Fruit fly (Drosophila melanogaster): ENCODE data around the gene GstT4.

Gene GstT4

DNA sequence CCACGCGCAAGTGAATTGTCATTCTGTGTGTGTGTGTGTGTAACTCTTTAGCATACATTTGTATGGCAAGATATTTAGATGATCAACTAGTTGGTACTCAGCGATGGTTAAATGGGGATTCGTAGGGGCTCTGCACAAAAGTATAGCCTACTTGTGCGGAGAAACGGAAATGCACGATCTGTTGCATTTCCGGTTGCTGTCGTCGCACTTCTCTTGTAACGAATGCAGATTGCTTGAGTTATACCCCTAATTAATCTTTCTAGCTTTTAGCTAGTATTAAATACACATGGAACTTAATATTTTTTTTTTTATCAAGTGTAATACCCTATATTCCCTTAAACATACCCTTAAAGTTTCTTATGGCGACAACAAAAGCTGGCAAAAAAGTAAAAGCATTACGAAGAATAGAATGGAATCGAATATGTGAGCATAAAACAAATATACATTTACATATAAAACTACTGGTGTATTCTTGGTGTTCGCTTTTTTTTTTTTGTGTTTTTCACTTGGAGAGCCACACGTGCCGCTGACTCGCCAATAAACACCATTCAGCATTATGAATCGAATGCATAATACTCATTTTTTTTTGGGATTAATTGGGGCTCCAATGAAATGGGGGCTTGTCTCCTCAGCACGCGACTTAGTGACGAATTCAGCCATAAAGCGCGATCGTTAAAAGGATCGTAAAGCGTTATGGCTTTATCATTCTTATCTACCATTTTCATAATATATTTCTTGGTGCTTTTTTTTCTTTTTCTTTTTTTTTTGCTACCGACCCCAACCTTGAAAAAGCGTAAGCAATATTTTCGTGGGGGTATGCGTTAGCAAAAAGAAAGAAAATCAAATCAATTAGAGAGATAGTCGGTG is 13.1 kb upstream of the GstT4 start:
- TF ChIP-seq D1 (tag; optimal IDR thresholded peaks at IDR 0.05): no peak
- TF ChIP-seq CG14655 (GFP tag; optimal IDR thresholded peaks at IDR 0.05): peak; percentile 20

DNA sequence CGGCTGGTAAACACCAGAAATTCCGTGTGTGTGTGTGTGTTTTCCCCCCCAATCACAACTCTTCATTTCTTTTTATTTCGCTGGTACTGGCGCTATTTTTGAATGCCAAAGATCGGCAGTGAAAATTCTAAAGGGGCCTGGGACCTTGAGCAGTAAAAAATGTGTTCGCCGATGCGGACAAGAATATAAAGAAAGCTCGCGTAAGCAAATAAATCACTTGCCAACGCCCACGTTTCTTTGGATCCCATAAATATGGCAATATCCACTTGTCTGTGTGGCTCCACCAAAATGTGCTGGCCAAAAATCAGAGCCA is 12.6 kb upstream of the GstT4 start:
- TF ChIP-seq Snoo (tag; optimal IDR thresholded peaks at IDR 0.05) (no peak), CG9948 (tag; optimal IDR thresholded peaks at IDR 0.05) (no peak), CG10348 (GFP tag; IDR thresholded peaks at IDR 0.05) (no peak), CG12605 (GFP tag; IDR thresholded peaks at IDR 0.05) (no peak), Ets98B (GFP tag; IDR thresholded peaks at IDR 0.05) (no peak), CG17806 (tag; optimal IDR thresholded peaks at IDR 0.05) (no peak), rn (GFP tag; IDR thresholded peaks at IDR 0.05) (no peak), EcR (GFP tag; optimal IDR thresholded peaks at IDR 0.05) (no peak), Pif1B (GFP tag; optimal IDR thresholded peaks at IDR 0.05) (no peak), Pif1A (GFP tag; optimal IDR thresholded peaks at IDR 0.05) (no peak), fd96Ca (GFP tag; IDR thresholded peaks at IDR 0.05) (no peak), CG32121 (GFP tag; IDR thresholded peaks at IDR 0.05) (no peak), CG14655 (GFP tag; optimal IDR thresholded peaks at IDR 0.05) (no peak), CG34367 (tag; optimal IDR thresholded peaks at IDR 0.05) (no peak), CG13204 (GFP tag; optimal IDR thresholded peaks at IDR 0.05) (no peak), D1 (tag; optimal IDR thresholded peaks at IDR 0.05) (no peak), CG8159 (tag; optimal IDR thresholded peaks at IDR 0.05) (no peak), gl (tag; optimal IDR thresholded peaks at IDR 0.05) (no peak), CG4496 (GFP tag; IDR thresholded peaks at IDR 0.05) (no peak)

- no peak for TF ChIP-seq gl (tag; optimal IDR thresholded peaks at IDR 0.05)
- TF ChIP-seq Pif1B (GFP tag; optimal IDR thresholded peaks at IDR 0.05): no peak
- TF ChIP-seq CG8159 (tag; optimal IDR thresholded peaks at IDR 0.05): no peak
- no peak for TF ChIP-seq CG17806 (tag; optimal IDR thresholded peaks at IDR 0.05)
- TF ChIP-seq CG12605 (GFP tag; IDR thresholded peaks at IDR 0.05): no peak
- no peak for TF ChIP-seq CG10348 (GFP tag; IDR thresholded peaks at IDR 0.05)
- TF ChIP-seq D1 (tag; optimal IDR thresholded peaks at IDR 0.05): no peak
- no peak for TF ChIP-seq CG15710 (tag; optimal IDR thresholded peaks at IDR 0.05)
- no peak for TF ChIP-seq CG9948 (tag; optimal IDR thresholded peaks at IDR 0.05)
- TF ChIP-seq CG4496 (GFP tag; IDR thresholded peaks at IDR 0.05): no peak
- TF ChIP-seq fd96Ca (GFP tag; IDR thresholded peaks at IDR 0.05): no peak
- TF ChIP-seq Pif1A (GFP tag; optimal IDR thresholded peaks at IDR 0.05): no peak
- TF ChIP-seq CG8301 (tag; optimal IDR thresholded peaks at IDR 0.05): no peak
- no peak for TF ChIP-seq rn (GFP tag; IDR thresholded peaks at IDR 0.05)
- no peak for TF ChIP-seq Ets98B (GFP tag; IDR thresholded peaks at IDR 0.05)
- no peak for TF ChIP-seq EcR (GFP tag; optimal IDR thresholded peaks at IDR 0.05)
Observed at dm6 chrX:13392764-13393163, 11.8 kb upstream of the GstT4 start.

- TF ChIP-seq CG17806 (tag; optimal IDR thresholded peaks at IDR 0.05): no peak
- peak; percentile 70 for TF ChIP-seq EcR (GFP tag; optimal IDR thresholded peaks at IDR 0.05)
- TF ChIP-seq CG12605 (GFP tag; IDR thresholded peaks at IDR 0.05): no peak
- no peak for TF ChIP-seq gl (tag; optimal IDR thresholded peaks at IDR 0.05)
- TF ChIP-seq D1 (tag; optimal IDR thresholded peaks at IDR 0.05): no peak
- TF ChIP-seq CG32121 (GFP tag; IDR thresholded peaks at IDR 0.05): peak; percentile 41; the same call in 1 of the 2 replicates
- no peak for TF ChIP-seq CG14655 (GFP tag; optimal IDR thresholded peaks at IDR 0.05)
- no peak for TF ChIP-seq Ets98B (GFP tag; IDR thresholded peaks at IDR 0.05)
- no peak for TF ChIP-seq rn (GFP tag; IDR thresholded peaks at IDR 0.05)
- no peak for TF ChIP-seq CG9948 (tag; optimal IDR thresholded peaks at IDR 0.05)
- no peak for TF ChIP-seq CG8159 (tag; optimal IDR thresholded peaks at IDR 0.05)
- no peak for TF ChIP-seq CG13204 (GFP tag; optimal IDR thresholded peaks at IDR 0.05)
- peak; percentile 47; the same call in 1 of the 3 replicates for TF ChIP-seq fd96Ca (GFP tag; IDR thresholded peaks at IDR 0.05)
Observed at dm6 chrX:13394343-13394742, 10.2 kb upstream of the GstT4 start.

- TF ChIP-seq CG4496 (GFP tag; IDR thresholded peaks at IDR 0.05) (0 out of 3 replicates have a peak, but pooled peaks have one; percentile 26), CG13204 (GFP tag; optimal IDR thresholded peaks at IDR 0.05) (no peak)
Observed at dm6 chrX:13395020-13395419, 9.5 kb upstream of the GstT4 start.

- no peak for TF ChIP-seq CG15710 (tag; optimal IDR thresholded peaks at IDR 0.05)
- no peak for TF ChIP-seq CG8301 (tag; optimal IDR thresholded peaks at IDR 0.05)
- no peak for TF ChIP-seq CG10348 (GFP tag; IDR thresholded peaks at IDR 0.05)
- no peak for TF ChIP-seq EcR (GFP tag; optimal IDR thresholded peaks at IDR 0.05)
- TF ChIP-seq CG12605 (GFP tag; IDR thresholded peaks at IDR 0.05): peak; percentile 42; the same call in 1 of the 2 replicates
- no peak for TF ChIP-seq Snoo (tag; optimal IDR thresholded peaks at IDR 0.05)
- TF ChIP-seq D1 (tag; optimal IDR thresholded peaks at IDR 0.05): no peak
- TF ChIP-seq Pif1B (GFP tag; optimal IDR thresholded peaks at IDR 0.05): no peak
- no peak for TF ChIP-seq CG34367 (tag; optimal IDR thresholded peaks at IDR 0.05)
- TF ChIP-seq CG17806 (tag; optimal IDR thresholded peaks at IDR 0.05): no peak
- TF ChIP-seq CG8159 (tag; optimal IDR thresholded peaks at IDR 0.05): no peak
- no peak for TF ChIP-seq CG13204 (GFP tag; optimal IDR thresholded peaks at IDR 0.05)
- 0 out of 2 replicates have a peak, but pooled peaks have one; percentile 51 for TF ChIP-seq rn (GFP tag; IDR thresholded peaks at IDR 0.05)
- TF ChIP-seq fd96Ca (GFP tag; IDR thresholded peaks at IDR 0.05): peak; percentile 60; the same call in 1 of the 3 replicates
- TF ChIP-seq Pif1A (GFP tag; optimal IDR thresholded peaks at IDR 0.05): no peak
- no peak for TF ChIP-seq gl (tag; optimal IDR thresholded peaks at IDR 0.05)
- no peak for TF ChIP-seq CG14655 (GFP tag; optimal IDR thresholded peaks at IDR 0.05)
- TF ChIP-seq CG4496 (GFP tag; IDR thresholded peaks at IDR 0.05): peak; percentile 73
- TF ChIP-seq Ets98B (GFP tag; IDR thresholded peaks at IDR 0.05): peak; percentile 50; the same call in 1 of the 2 replicates
- TF ChIP-seq CG9948 (tag; optimal IDR thresholded peaks at IDR 0.05): no peak
- peak; percentile 70 for TF ChIP-seq CG32121 (GFP tag; IDR thresholded peaks at IDR 0.05)
Observed at dm6 chrX:13395988-13396377, 8.6 kb upstream of the GstT4 start.
